Worm (Caenorhabditis elegans): ENCODE measurements around the gene F36H5.18.

The F36H5.18 gene

ce11 chrII:1722394-1722793 lies 37.3 kb upstream of the F36H5.18 start, which contains the start of the genes fbxb-5 and btb-8:
fbxb-5 (minus strand) TSS chrII:1722494.
btb-8 (plus strand) TSS chrII:1722770.
- no peak for TF ChIP-seq hmg-11 (tag; optimal IDR thresholded peaks at IDR 0.05)
- TF ChIP-seq eor-1 (tag; optimal IDR thresholded peaks at IDR 0.05) = no peak
- TF ChIP-seq egl-27 (tag; optimal IDR thresholded peaks at IDR 0.05) = no peak
- no peak for TF ChIP-seq ztf-11 (tag; optimal IDR thresholded peaks at IDR 0.05)
- TF ChIP-seq mdl-1 (tag; optimal IDR thresholded peaks at IDR 0.05) = no peak
- TF ChIP-seq nhr-23 (tag; optimal IDR thresholded peaks at IDR 0.05) = no peak
- TF ChIP-seq fkh-2 (tag; optimal IDR thresholded peaks at IDR 0.05) = no peak
- TF ChIP-seq nhr-11 (tag; optimal IDR thresholded peaks at IDR 0.05) = no peak
- no peak for TF ChIP-seq elt-3 (tag; optimal IDR thresholded peaks at IDR 0.05)
- no peak for TF ChIP-seq aly-2 (tag; optimal IDR thresholded peaks at IDR 0.05)
- TF ChIP-seq ZK546.5 (tag; optimal IDR thresholded peaks at IDR 0.05) = no peak
- no peak for TF ChIP-seq lin-15B (tag; optimal IDR thresholded peaks at IDR 0.05)
- no peak for TF ChIP-seq nhr-43 (tag; optimal IDR thresholded peaks at IDR 0.05; ENCODE audit: poor library complexity, severe bottlenecking)
- no peak for TF ChIP-seq nhr-12 (tag; optimal IDR thresholded peaks at IDR 0.05)
- TF ChIP-seq unc-39 (tag; optimal IDR thresholded peaks at IDR 0.05) = no peak

- no peak for TF ChIP-seq nhr-43 (tag; optimal IDR thresholded peaks at IDR 0.05; ENCODE audit: poor library complexity, severe bottlenecking)
- TF ChIP-seq hmg-11 (tag; optimal IDR thresholded peaks at IDR 0.05) = no peak
- TF ChIP-seq aly-2 (tag; optimal IDR thresholded peaks at IDR 0.05) = no peak
- no peak for TF ChIP-seq nhr-237 (tag; optimal IDR thresholded peaks at IDR 0.05)
- no peak for TF ChIP-seq nhr-11 (tag; optimal IDR thresholded peaks at IDR 0.05)
- no peak for TF ChIP-seq lin-39 (tag; optimal IDR thresholded peaks at IDR 0.05)
- no peak for TF ChIP-seq jun-1 (tag; optimal IDR thresholded peaks at IDR 0.05)
- TF ChIP-seq zag-1 (tag; optimal IDR thresholded peaks at IDR 0.05) = no peak
- TF ChIP-seq ceh-82 (tag; optimal IDR thresholded peaks at IDR 0.05) = no peak
- TF ChIP-seq nfya-1 (tag; optimal IDR thresholded peaks at IDR 0.05; ENCODE audit: insufficient read depth) = no peak
- no peak for TF ChIP-seq lin-15B (tag; optimal IDR thresholded peaks at IDR 0.05)
- no peak for TF ChIP-seq sea-2 (GFP tag; optimal IDR thresholded peaks at IDR 0.05)
- TF ChIP-seq pha-4 (tag; optimal IDR thresholded peaks at IDR 0.05) = no peak
- TF ChIP-seq elt-2 (tag; optimal IDR thresholded peaks at IDR 0.05) = no peak
- no peak for TF ChIP-seq elt-1 (tag; optimal IDR thresholded peaks at IDR 0.05)
- no peak for TF ChIP-seq unc-62 (GFP tag; optimal IDR thresholded peaks at IDR 0.05)
Observed at ce11 chrII:1724314-1724713, 35.4 kb upstream of the F36H5.18 start, which contains the start of gene fbxb-11. fbxb-11 (plus strand) TSS chrII:1724614.

- no peak for TF ChIP-seq nhr-25 (tag; optimal IDR thresholded peaks at IDR 0.05)
- no peak for TF ChIP-seq nhr-23 (tag; optimal IDR thresholded peaks at IDR 0.05)
- TF ChIP-seq pha-4 (tag; optimal IDR thresholded peaks at IDR 0.05) = no peak
- no peak for TF ChIP-seq mml-1 (tag; optimal IDR thresholded peaks at IDR 0.05)
- TF ChIP-seq mdl-1 (tag; optimal IDR thresholded peaks at IDR 0.05) = no peak
- TF ChIP-seq fkh-10 (GFP tag; optimal IDR thresholded peaks at IDR 0.05) = no peak
- TF ChIP-seq fkh-2 (tag; optimal IDR thresholded peaks at IDR 0.05) = no peak
- TF ChIP-seq ceh-16 (tag; optimal IDR thresholded peaks at IDR 0.05) = no peak
- TF ChIP-seq ztf-4 (tag; optimal IDR thresholded peaks at IDR 0.05) = no peak
- TF ChIP-seq R02D3.7 (tag; optimal IDR thresholded peaks at IDR 0.05) = no peak
- no peak for TF ChIP-seq ceh-82 (tag; optimal IDR thresholded peaks at IDR 0.05)
- no peak for TF ChIP-seq nhr-237 (tag; optimal IDR thresholded peaks at IDR 0.05)
- TF ChIP-seq nhr-77 (tag; optimal IDR thresholded peaks at IDR 0.05) = no peak
- TF ChIP-seq egl-5 (tag; optimal IDR thresholded peaks at IDR 0.05) = no peak
- TF ChIP-seq nhr-11 (tag; optimal IDR thresholded peaks at IDR 0.05) = no peak
- no peak for TF ChIP-seq unc-62 (GFP tag; optimal IDR thresholded peaks at IDR 0.05)
- no peak for TF ChIP-seq ceh-28 (tag; optimal IDR thresholded peaks at IDR 0.05)
- no peak for TF ChIP-seq ceh-9 (tag; optimal IDR thresholded peaks at IDR 0.05)
- TF ChIP-seq sea-2 (GFP tag; optimal IDR thresholded peaks at IDR 0.05) = no peak
- no peak for TF ChIP-seq eor-1 (tag; optimal IDR thresholded peaks at IDR 0.05)
Observed at ce11 chrII:1725735-1726134, 34.0 kb upstream of the F36H5.18 start, which contains the start of gene F45C12.17. F45C12.17 (plus strand) TSS chrII:1726111.

ce11 chrII:1728253-1728652 lies 31.4 kb upstream of the F36H5.18 start, which contains the start of gene btb-9:
btb-9 (plus strand) TSS chrII:1728506.
- TF ChIP-seq pqm-1 (tag; optimal IDR thresholded peaks at IDR 0.05) = peak; percentile 89
- peak; percentile 92 for TF ChIP-seq elt-2 (tag; optimal IDR thresholded peaks at IDR 0.05)
- no peak for TF ChIP-seq ztf-4 (tag; optimal IDR thresholded peaks at IDR 0.05)
- TF ChIP-seq nhr-237 (tag; optimal IDR thresholded peaks at IDR 0.05) = no peak
